ENCODE assay signal across 1 fruit fly cellular context in the genomic region with DNA sequence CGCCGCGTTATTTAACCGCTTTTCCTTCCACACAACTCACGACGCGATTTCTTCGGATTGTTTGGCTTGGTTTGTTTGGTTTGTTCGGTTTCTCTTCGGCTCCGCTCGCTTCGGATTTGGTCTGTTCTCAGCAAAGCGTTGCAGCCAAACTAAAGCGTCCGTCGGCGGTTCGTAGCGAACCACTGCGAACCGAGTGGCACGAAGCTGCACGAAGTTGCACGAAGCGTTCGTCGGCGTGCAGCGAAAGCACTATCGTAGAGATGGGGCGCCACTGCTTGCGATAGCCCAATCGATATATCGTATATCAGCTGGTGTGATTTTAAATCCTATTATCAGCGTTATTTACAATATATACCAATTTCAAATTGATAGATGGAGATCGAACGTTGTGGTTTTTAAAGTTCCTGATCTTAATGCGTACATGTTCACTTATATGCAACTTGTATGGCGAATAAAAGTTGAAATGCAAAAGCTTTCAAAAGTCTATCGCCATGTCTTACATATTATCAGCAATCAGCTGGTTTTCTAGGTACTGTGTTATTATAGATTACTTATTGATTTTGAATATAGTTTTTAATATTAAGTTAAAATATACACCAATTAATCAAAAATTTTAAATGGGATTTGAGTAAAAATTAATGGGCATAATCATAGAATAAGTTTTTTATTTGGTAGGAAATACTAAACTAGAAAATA.
TF ChIP-seq lines count a peak whose summit lies in the region.

rut (minus strand) TSS at position 152 of the 696 bp plus-strand sequence.

TF ChIP-seq in whole organism, embryonic, 481 proteins besides CTCF, POLR2A, EP300 and RAD21 (continued from another document and continues in another):
- TF ChIP-seq pan (optimal IDR thresholded peaks at IDR 0.05; lab: Kevin White, UChicago) (no peak), pan (GFP tag; optimal IDR thresholded peaks at IDR 0.05 in 1 of 2, IDR thresholded peaks at IDR 0.05 in 1 of 2) (no peak), CG34224 (GFP tag; IDR thresholded peaks at IDR 0.05; lab: Robert Waterston, UW; ENCODE audit: partially characterized antibody) (peak; percentile 89), lola (GFP tag; optimal IDR thresholded peaks at IDR 0.05; lab: Kevin White, UChicago) (no peak), sna (GFP tag; IDR thresholded peaks at IDR 0.05; lab: Robert Waterston, UW; ENCODE audit: partially characterized antibody) (peak; percentile 89), klu (GFP tag; IDR thresholded peaks at IDR 0.05; lab: Robert Waterston, UW) (no peak), CG7372 (GFP tag; IDR thresholded peaks at IDR 0.05; lab: Robert Waterston, UW) (no peak), seq (GFP tag; IDR thresholded peaks at IDR 0.05; lab: Robert Waterston, UW) (0 out of 2 replicates have a peak, but pooled peaks have one; percentile 6), CG10979 (tag; optimal IDR thresholded peaks at IDR 0.05; lab: Kevin White, UChicago) (no peak), Nf-YB (GFP tag; optimal IDR thresholded peaks at IDR 0.05; lab: Kevin White, UChicago) (no peak), CG14860 (GFP tag; IDR thresholded peaks at IDR 0.05; lab: Robert Waterston, UW; ENCODE audit: partially characterized antibody) (peak; percentile 94), fru (optimal IDR thresholded peaks at IDR 0.05; lab: Kevin White, UChicago) (no peak), peb (GFP tag; IDR thresholded peaks at IDR 0.05; lab: Robert Waterston, UW) (no peak), CG1603 (tag; optimal IDR thresholded peaks at IDR 0.05; lab: Kevin White, UChicago) (peak; percentile 36), br (optimal IDR thresholded peaks at IDR 0.05; lab: Kevin White, UChicago) (no peak), CG7987 (GFP tag; optimal IDR thresholded peaks at IDR 0.05; lab: Kevin White, UChicago) (peak; percentile 3), Bdp1 (GFP tag; optimal IDR thresholded peaks at IDR 0.05; lab: Kevin White, UChicago) (no peak), CG1024 (GFP tag; IDR thresholded peaks at IDR 0.05; lab: Robert Waterston, UW) (no peak), CG4404 (GFP tag; IDR thresholded peaks at IDR 0.05; lab: Robert Waterston, UW) (no peak), nmo (GFP tag; optimal IDR thresholded peaks at IDR 0.05; lab: Kevin White, UChicago) (peak; percentile 4), Taf1 (GFP tag; IDR thresholded peaks at IDR 0.05; lab: Robert Waterston, UW) (no peak), H15 (GFP tag; IDR thresholded peaks at IDR 0.05; lab: Robert Waterston, UW) (no peak), aop (GFP tag; IDR thresholded peaks at IDR 0.05; lab: Robert Waterston, UW) (no peak), BtbVII (GFP tag; optimal IDR thresholded peaks at IDR 0.05; lab: Kevin White, UChicago) (no peak), Nf-YC (tag; optimal IDR thresholded peaks at IDR 0.05; lab: Kevin White, UChicago) (no peak), CG7271 (tag; optimal IDR thresholded peaks at IDR 0.05; lab: Kevin White, UChicago) (no peak), B-H2 (GFP tag; optimal IDR thresholded peaks at IDR 0.05; lab: Kevin White, UChicago) (peak; percentile 33), MBD-R2 (GFP tag; IDR thresholded peaks at IDR 0.05; lab: Robert Waterston, UW) (peak; percentile 43; the same call in 1 of the 2 replicates), mam (GFP tag; optimal IDR thresholded peaks at IDR 0.05; lab: Kevin White, UChicago) (peak; percentile 27), Ravus (GFP tag; IDR thresholded peaks at IDR 0.05; lab: Robert Waterston, UW) (no peak), dati (GFP tag; IDR thresholded peaks at IDR 0.05; lab: Robert Waterston, UW) (no peak), CG6272 (GFP tag; IDR thresholded peaks at IDR 0.05; lab: Robert Waterston, UW) (no peak; the same call in 1 of the 2 replicates), Six4 (GFP tag; optimal IDR thresholded peaks at IDR 0.05; lab: Kevin White, UChicago) (no peak), CG14014 (GFP tag; IDR thresholded peaks at IDR 0.05; lab: Robert Waterston, UW) (peak; percentile 56; the same call in 1 of the 2 replicates), nau (GFP tag; optimal IDR thresholded peaks at IDR 0.05; lab: Kevin White, UChicago) (no peak), grau (tag; optimal IDR thresholded peaks at IDR 0.05; lab: Kevin White, UChicago) (no peak), crol (GFP tag; IDR thresholded peaks at IDR 0.05; lab: Robert Waterston, UW) (no peak), CG31388 (GFP tag; optimal IDR thresholded peaks at IDR 0.05; lab: Kevin White, UChicago) (no peak), CG5953 (GFP tag; IDR thresholded peaks at IDR 0.05; lab: Robert Waterston, UW) (no peak), vfl (GFP tag; optimal IDR thresholded peaks at IDR 0.05; lab: Kevin White, UChicago) (no peak), danr (GFP tag; IDR thresholded peaks at IDR 0.05; lab: Robert Waterston, UW) (no peak), crp (GFP tag; optimal IDR thresholded peaks at IDR 0.05; lab: Kevin White, UChicago) (peak in 1 of 2 experiments; percentile 87), emc (GFP tag; optimal IDR thresholded peaks at IDR 0.05; lab: Kevin White, UChicago) (no peak), CG2202 (tag; optimal IDR thresholded peaks at IDR 0.05; lab: Kevin White, UChicago) (no peak), Fer3 (tag; optimal IDR thresholded peaks at IDR 0.05; lab: Kevin White, UChicago) (no peak), Asciz (GFP tag; optimal IDR thresholded peaks at IDR 0.05; lab: Kevin White, UChicago) (no peak), corto (GFP tag; optimal IDR thresholded peaks at IDR 0.05; lab: Kevin White, UChicago) (no peak), H2.0 (GFP tag; IDR thresholded peaks at IDR 0.05; lab: Robert Waterston, UW) (no peak), Jarid2 (GFP tag; optimal IDR thresholded peaks at IDR 0.05; lab: Kevin White, UChicago) (peak; percentile 94), CrebB (tag; optimal IDR thresholded peaks at IDR 0.05; lab: Kevin White, UChicago) (no peak), CG31224 (GFP tag; IDR thresholded peaks at IDR 0.05; lab: Robert Waterston, UW) (no peak), CG18599 (GFP tag; optimal IDR thresholded peaks at IDR 0.05; lab: Kevin White, UChicago) (peak; percentile 22), CG2889 (GFP tag; IDR thresholded peaks at IDR 0.05; lab: Robert Waterston, UW) (no peak), CG12155 (GFP tag; optimal IDR thresholded peaks at IDR 0.05; lab: Kevin White, UChicago) (no peak), ab (GFP tag; optimal IDR thresholded peaks at IDR 0.05; lab: Kevin White, UChicago) (no peak), CG7928 (GFP tag; optimal IDR thresholded peaks at IDR 0.05; lab: Kevin White, UChicago) (no peak), HmgD (GFP tag; optimal IDR thresholded peaks at IDR 0.05; lab: Kevin White, UChicago) (peak; percentile 3), Lhr (GFP tag; optimal IDR thresholded peaks at IDR 0.05; lab: Kevin White, UChicago) (no peak), CG9215 (GFP tag; IDR thresholded peaks at IDR 0.05; lab: Robert Waterston, UW) (no peak), Dip2 (GFP tag; IDR thresholded peaks at IDR 0.05; lab: Robert Waterston, UW) (no peak), CG9932 (GFP tag; IDR thresholded peaks at IDR 0.05; lab: Robert Waterston, UW) (peak; percentile 78), lmd (GFP tag; IDR thresholded peaks at IDR 0.05; lab: Robert Waterston, UW) (no peak), prd (optimal IDR thresholded peaks at IDR 0.05; lab: Kevin White, UChicago) (no peak), prd (GFP tag; IDR thresholded peaks at IDR 0.05; lab: Robert Waterston, UW) (no peak), CG12942 (GFP tag; optimal IDR thresholded peaks at IDR 0.05; lab: Kevin White, UChicago) (no peak), CG10462 (GFP tag; optimal IDR thresholded peaks at IDR 0.05; lab: Kevin White, UChicago) (no peak), CG18619 (GFP tag; optimal IDR thresholded peaks at IDR 0.05; lab: Kevin White, UChicago) (no peak), Aef1 (GFP tag; IDR thresholded peaks at IDR 0.05; lab: Robert Waterston, UW) (no peak), CG6854 (GFP tag; optimal IDR thresholded peaks at IDR 0.05; lab: Kevin White, UChicago) (no peak), Hey (tag; optimal IDR thresholded peaks at IDR 0.05; lab: Kevin White, UChicago) (no peak), so (GFP tag; IDR thresholded peaks at IDR 0.05; lab: Robert Waterston, UW) (no peak), disco-r (GFP tag; optimal IDR thresholded peaks at IDR 0.05; lab: Kevin White, UChicago) (no peak), CG8359 (GFP tag; optimal IDR thresholded peaks at IDR 0.05; lab: Kevin White, UChicago; ENCODE audit: borderline replicate concordance) (no peak), sim (GFP tag; IDR thresholded peaks at IDR 0.05; lab: Robert Waterston, UW) (no peak), CG15601 (tag; optimal IDR thresholded peaks at IDR 0.05; lab: Kevin White, UChicago) (no peak), sqz (GFP tag; optimal IDR thresholded peaks at IDR 0.05; lab: Kevin White, UChicago) (no peak), CG3726 (GFP tag; IDR thresholded peaks at IDR 0.05; lab: Robert Waterston, UW) (no peak), mirr (GFP tag; optimal IDR thresholded peaks at IDR 0.05; lab: Kevin White, UChicago) (no peak), z (GFP tag; IDR thresholded peaks at IDR 0.05; lab: Robert Waterston, UW) (no peak), CG34422 (GFP tag; IDR thresholded peaks at IDR 0.05; lab: Robert Waterston, UW) (peak; percentile 64; the same call in 1 of the 3 replicates), Usf (GFP tag; optimal IDR thresholded peaks at IDR 0.05; lab: Kevin White, UChicago) (no peak), Adf1 (GFP tag; IDR thresholded peaks at IDR 0.05; lab: Robert Waterston, UW) (peak; percentile 52), Mes4 (GFP tag; optimal IDR thresholded peaks at IDR 0.05; lab: Kevin White, UChicago) (no peak), jing (GFP tag; optimal IDR thresholded peaks at IDR 0.05; lab: Kevin White, UChicago) (peak; percentile 24), CG12769 (tag; optimal IDR thresholded peaks at IDR 0.05; lab: Kevin White, UChicago) (no peak), ato (GFP tag; IDR thresholded peaks at IDR 0.05; lab: Robert Waterston, UW; ENCODE audit: partially characterized antibody) (peak; percentile 92; the same call in 1 of the 2 replicates), CG12219 (GFP tag; optimal IDR thresholded peaks at IDR 0.05; lab: Kevin White, UChicago) (no peak), CG8281 (tag; optimal IDR thresholded peaks at IDR 0.05; lab: Kevin White, UChicago) (no peak), Nf-YA (GFP tag; IDR thresholded peaks at IDR 0.05; lab: Robert Waterston, UW) (no peak), Dfd (GFP tag; optimal IDR thresholded peaks at IDR 0.05; lab: Kevin White, UChicago) (no peak), CG4328 (GFP tag; optimal IDR thresholded peaks at IDR 0.05; lab: Kevin White, UChicago) (no peak), gcm2 (GFP tag; optimal IDR thresholded peaks at IDR 0.05; lab: Kevin White, UChicago) (no peak), Ets97D (GFP tag; optimal IDR thresholded peaks at IDR 0.05; lab: Kevin White, UChicago) (peak; percentile 35), MTF-1 (GFP tag; optimal IDR thresholded peaks at IDR 0.05; lab: Kevin White, UChicago; ENCODE audit: borderline replicate concordance) (peak; percentile 9), CG3407 (GFP tag; optimal IDR thresholded peaks at IDR 0.05; lab: Kevin White, UChicago) (no peak), caup (GFP tag; optimal IDR thresholded peaks at IDR 0.05; lab: Kevin White, UChicago; ENCODE audit: severe bottlenecking) (peak; percentile 5), nerfin-2 (GFP tag; IDR thresholded peaks at IDR 0.05; lab: Robert Waterston, UW; ENCODE audit: partially characterized antibody) (peak; percentile 84), Rx (GFP tag; IDR thresholded peaks at IDR 0.05; lab: Robert Waterston, UW) (no peak), btn (GFP tag; optimal IDR thresholded peaks at IDR 0.05; lab: Kevin White, UChicago) (no peak), CG4730 (GFP tag; IDR thresholded peaks at IDR 0.05; lab: Robert Waterston, UW) (no peak), Dip3 (GFP tag; optimal IDR thresholded peaks at IDR 0.05; lab: Kevin White, UChicago) (no peak), hth (optimal IDR thresholded peaks at IDR 0.05; lab: Kevin White, UChicago) (no peak), pb (GFP tag; optimal IDR thresholded peaks at IDR 0.05; lab: Kevin White, UChicago) (no peak), Scr (GFP tag; IDR thresholded peaks at IDR 0.05; lab: Robert Waterston, UW; ENCODE audit: partially characterized antibody) (peak; percentile 94), CG6254 (GFP tag; optimal IDR thresholded peaks at IDR 0.05; lab: Kevin White, UChicago) (no peak), Sox102F (GFP tag; optimal IDR thresholded peaks at IDR 0.05; lab: Kevin White, UChicago) (no peak), Tbp (GFP tag; optimal IDR thresholded peaks at IDR 0.05; lab: Kevin White, UChicago) (no peak), CG15696 (tag; optimal IDR thresholded peaks at IDR 0.05; lab: Kevin White, UChicago) (no peak), jumu (GFP tag; optimal IDR thresholded peaks at IDR 0.05; lab: Kevin White, UChicago) (peak; percentile 18), Ada2b (GFP tag; IDR thresholded peaks at IDR 0.05; lab: Robert Waterston, UW) (no peak), NC2β (GFP tag; optimal IDR thresholded peaks at IDR 0.05; lab: Kevin White, UChicago) (no peak), tgo (GFP tag; IDR thresholded peaks at IDR 0.05; lab: Robert Waterston, UW) (no peak), tio (GFP tag; optimal IDR thresholded peaks at IDR 0.05; lab: Kevin White, UChicago) (no peak), CG17385 (GFP tag; optimal IDR thresholded peaks at IDR 0.05; lab: Kevin White, UChicago) (no peak), CG1602 (GFP tag; optimal IDR thresholded peaks at IDR 0.05; lab: Kevin White, UChicago) (no peak), CG6175 (GFP tag; IDR thresholded peaks at IDR 0.05; lab: Robert Waterston, UW) (peak; percentile 95), stc (GFP tag; IDR thresholded peaks at IDR 0.05; lab: Robert Waterston, UW) (0 out of 2 replicates have a peak, but pooled peaks have one; percentile 26), kah (GFP tag; optimal IDR thresholded peaks at IDR 0.05; lab: Kevin White, UChicago) (no peak), sisA (GFP tag; IDR thresholded peaks at IDR 0.05; lab: Robert Waterston, UW) (no peak), HLH4C (GFP tag; IDR thresholded peaks at IDR 0.05; lab: Robert Waterston, UW; ENCODE audit: partially characterized antibody) (peak; percentile 93), CG11723 (GFP tag; optimal IDR thresholded peaks at IDR 0.05; lab: Kevin White, UChicago) (no peak), CG6683 (GFP tag; optimal IDR thresholded peaks at IDR 0.05; lab: Kevin White, UChicago) (no peak), repo (GFP tag; optimal IDR thresholded peaks at IDR 0.05; lab: Kevin White, UChicago) (no peak), Ets65A (GFP tag; lab: Kevin White, UChicago) (peak; percentile 96), CG6765 (GFP tag; optimal IDR thresholded peaks at IDR 0.05; lab: Kevin White, UChicago) (no peak), ranshi (GFP tag; IDR thresholded peaks at IDR 0.05; lab: Robert Waterston, UW) (no peak), sug (tag; optimal IDR thresholded peaks at IDR 0.05; lab: Kevin White, UChicago) (peak; percentile 13), gsb-n (tag; optimal IDR thresholded peaks at IDR 0.05; lab: Kevin White, UChicago) (no peak)
